Worm (Caenorhabditis elegans) whole organism, late embryonic: ENCODE measurements around the gene snf-12.

Source experiments
- K09A11.1 ChIP-seq: sonication (generic microtip); optimal IDR thresholded peaks from 2 replicates; lab custom pipeline; 2017; ENCODE audit warnings: antibody characterized with exemption, mild to moderate bottlenecking, missing genetic modification characterization, missing compliant biosample characterization; ENCODE audit not compliant: insufficient read depth
- ceh-19 ChIP-seq: fragments of 200-800 bp; sonication (Bioruptor generic); optimal IDR thresholded peaks from 2 replicates; lab custom pipeline; 2018; ENCODE audit warnings: mild to moderate bottlenecking, missing genetic modification characterization, missing compliant biosample characterization
- fkh-10 ChIP-seq: fragments of 150-350 bp; optimal IDR thresholded peaks from 2 replicates; lab custom pipeline; 2014; ENCODE audit warnings: missing biosample characterization, missing genetic modification reagents, missing genetic modification characterization
- gmeb-2 ChIP-seq: sonication (generic microtip); optimal IDR thresholded peaks from 2 replicates; lab custom pipeline; 2016; ENCODE audit warnings: missing genetic modification characterization, inconsistent platforms, missing compliant biosample characterization
- lin-11 ChIP-seq: fragments of 200-800 bp; sonication (Bioruptor generic); optimal IDR thresholded peaks from 2 replicates; lab custom pipeline; 2018; ENCODE audit warnings: mild to moderate bottlenecking, missing genetic modification characterization, missing compliant biosample characterization
- nhr-11 ChIP-seq: fragments of 150-350 bp; optimal IDR thresholded peaks from 2 replicates; lab custom pipeline; 2014; ENCODE audit warnings: missing biosample characterization, missing genetic modification characterization
- npax-4 ChIP-seq: sonication (generic microtip); optimal IDR thresholded peaks from 2 replicates; lab custom pipeline; 2016; ENCODE audit warnings: missing genetic modification characterization, missing compliant biosample characterization
- pqm-1 ChIP-seq: sonication (generic microtip); optimal IDR thresholded peaks from 2 replicates; lab custom pipeline; 2016; ENCODE audit warnings: missing genetic modification characterization, missing compliant biosample characterization
- unc-55 ChIP-seq: sonication (generic microtip); optimal IDR thresholded peaks from 2 replicates; lab custom pipeline; 2017; ENCODE audit warnings: missing biosample characterization, missing genetic modification reagents, missing genetic modification characterization
- ztf-16 ChIP-seq: sonication (generic microtip); optimal IDR thresholded peaks from 2 replicates; lab custom pipeline; 2017; ENCODE audit warnings: missing genetic modification characterization, missing compliant biosample characterization

DNA sequence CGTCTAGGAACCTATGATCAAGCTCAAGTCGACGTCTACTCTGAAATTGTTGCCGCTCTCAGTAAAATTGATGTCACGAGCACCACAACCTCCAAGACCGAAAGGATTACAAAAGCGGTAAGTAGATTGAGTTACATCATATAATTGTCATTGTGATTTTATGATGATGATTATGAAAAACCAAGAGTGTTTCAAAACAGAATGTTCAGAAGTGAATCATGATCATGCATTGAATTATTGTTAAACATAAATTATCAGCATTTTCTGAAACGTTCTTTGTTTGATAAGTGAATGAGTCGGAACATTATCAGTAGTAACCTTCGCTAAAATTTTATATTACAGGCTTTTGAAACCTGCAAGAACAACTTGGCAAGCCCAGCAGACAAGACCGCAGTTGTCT, 5.9 kb downstream of the snf-12 start:
- TF ChIP-seq lin-11 (tag; lab: Kevin White, UChicago) (no peak), unc-55 (no peak), ceh-19 (GFP tag; lab: Kevin White, UChicago) (no peak), K09A11.1 (no peak), nhr-11 (no peak), pqm-1 (tag; lab: Kevin White, UChicago) (no peak), gmeb-2 (tag; lab: Kevin White, UChicago) (no peak), ztf-16 (no peak), fkh-10 (GFP tag; lab: Kevin White, UChicago) (no peak), npax-4 (no peak)
